Worm (Caenorhabditis elegans) whole organism, late embryonic: ENCODE data around the gene H40L08.1.

Experiments
- C08G9.2 ChIP-seq: sonication (generic microtip); optimal IDR thresholded peaks from 2 replicates; lab custom pipeline; 2016; ENCODE audit warnings: mild to moderate bottlenecking, missing genetic modification characterization, moderate library complexity, missing compliant biosample characterization
- C38D4.7 ChIP-seq: fragments of 200-800 bp; sonication (Bioruptor generic); optimal IDR thresholded peaks from 2 replicates; lab custom pipeline; 2018; ENCODE audit warnings: mild to moderate bottlenecking, missing genetic modification characterization, moderate library complexity, missing compliant biosample characterization
- T23F11.4 ChIP-seq: fragments of 200-800 bp; sonication (Bioruptor generic); optimal IDR thresholded peaks from 2 replicates; lab custom pipeline; 2018; ENCODE audit warnings: mild to moderate bottlenecking, missing genetic modification characterization, missing compliant biosample characterization
- Y22D7AL.16 ChIP-seq: sonication (generic microtip); optimal IDR thresholded peaks from 2 replicates; lab custom pipeline; 2016; ENCODE audit warnings: missing genetic modification characterization, missing compliant biosample characterization
- ahr-1 ChIP-seq: sonication (generic microtip); optimal IDR thresholded peaks from 2 replicates; lab custom pipeline; 2016; ENCODE audit warnings: missing genetic modification characterization, missing compliant biosample characterization
- ama-1 ChIP-seq: fragments of 150-350 bp; optimal IDR thresholded peaks from 2 replicates; lab custom pipeline; 2014
- ceh-18 ChIP-seq: sonication (generic microtip); optimal IDR thresholded peaks from 2 replicates; lab custom pipeline; 2016; ENCODE audit warnings: missing genetic modification characterization, missing compliant biosample characterization
- ceh-31 ChIP-seq: sonication (generic microtip); optimal IDR thresholded peaks from 2 replicates; lab custom pipeline; 2016; ENCODE audit warnings: missing genetic modification characterization, missing compliant biosample characterization
- ceh-34 ChIP-seq: sonication (generic microtip); optimal IDR thresholded peaks from 2 replicates; lab custom pipeline; 2016; ENCODE audit warnings: mild to moderate bottlenecking, missing genetic modification characterization, missing compliant biosample characterization
- ceh-45 ChIP-seq: fragments of 200-800 bp; sonication (Bioruptor generic); IDR thresholded peaks from 2 replicates; pipeline ENCODE4 v1.3.6; 2022; ENCODE audit warnings: missing genetic modification reagents, missing genetic modification characterization, missing compliant biosample characterization
- dve-1 ChIP-seq: sonication (generic microtip); optimal IDR thresholded peaks from 2 replicates; lab custom pipeline; 2017; ENCODE audit warnings: antibody characterized with exemption, mild to moderate bottlenecking, missing genetic modification characterization, missing compliant biosample characterization
- elt-2 ChIP-seq: sonication (generic microtip); optimal IDR thresholded peaks from 2 replicates; lab custom pipeline; 2016; ENCODE audit warnings: missing genetic modification reagents, missing genetic modification characterization, missing compliant biosample characterization
- elt-4 ChIP-seq: sonication (generic microtip); optimal IDR thresholded peaks from 2 replicates; lab custom pipeline; 2016; ENCODE audit warnings: missing genetic modification characterization, missing compliant biosample characterization
- eyg-1 ChIP-seq: sonication (generic microtip); optimal IDR thresholded peaks from 2 replicates; lab custom pipeline; 2016; ENCODE audit warnings: missing genotype, missing genetic modification characterization, missing compliant biosample characterization
- fax-1 ChIP-seq: sonication (generic microtip); optimal IDR thresholded peaks from 2 replicates; lab custom pipeline; 2016; ENCODE audit warnings: missing genotype, missing genetic modification characterization, missing compliant biosample characterization
- fkh-6 ChIP-seq: sonication (generic microtip); optimal IDR thresholded peaks from 2 replicates; lab custom pipeline; 2016; ENCODE audit warnings: missing genetic modification characterization, missing compliant biosample characterization
- hlh-15 ChIP-seq: sonication (generic microtip); optimal IDR thresholded peaks from 2 replicates; lab custom pipeline; 2016; ENCODE audit warnings: missing genetic modification characterization, missing compliant biosample characterization
- hlh-30 ChIP-seq: sonication (generic microtip); optimal IDR thresholded peaks from 2 replicates; lab custom pipeline; 2017; ENCODE audit warnings: antibody characterized with exemption, missing genetic modification characterization, missing compliant biosample characterization; ENCODE audit not compliant: insufficient read depth
- hlh-6 ChIP-seq: sonication (generic microtip); optimal IDR thresholded peaks from 2 replicates; lab custom pipeline; 2016; ENCODE audit warnings: missing genotype, missing genetic modification characterization, missing compliant biosample characterization
- hlh-8 ChIP-seq: sonication (generic microtip); optimal IDR thresholded peaks from 2 replicates; lab custom pipeline; 2016; ENCODE audit warnings: missing genotype, missing genetic modification characterization, missing compliant biosample characterization
- lim-6 ChIP-seq: sonication (generic microtip); optimal IDR thresholded peaks from 2 replicates; lab custom pipeline; 2016; ENCODE audit warnings: missing genetic modification characterization, missing compliant biosample characterization
- lin-11 ChIP-seq: fragments of 200-800 bp; sonication (Bioruptor generic); optimal IDR thresholded peaks from 2 replicates; lab custom pipeline; 2018; ENCODE audit warnings: mild to moderate bottlenecking, missing genetic modification characterization, missing compliant biosample characterization
- mec-3 ChIP-seq: sonication (generic microtip); optimal IDR thresholded peaks from 2 replicates; lab custom pipeline; 2016; ENCODE audit warnings: borderline replicate concordance, missing genetic modification characterization, missing compliant biosample characterization
- nhr-11 ChIP-seq: fragments of 150-350 bp; optimal IDR thresholded peaks from 2 replicates; lab custom pipeline; 2014; ENCODE audit warnings: missing biosample characterization, missing genetic modification characterization
- nhr-232 ChIP-seq: sonication (generic microtip); optimal IDR thresholded peaks from 2 replicates; lab custom pipeline; 2016; ENCODE audit warnings: missing genetic modification characterization, missing compliant biosample characterization
- pag-3 ChIP-seq: sonication (generic microtip); optimal IDR thresholded peaks from 2 replicates; lab custom pipeline; 2016; ENCODE audit warnings: missing compliant biosample characterization, missing genetic modification characterization, borderline replicate concordance
- pqm-1 ChIP-seq: sonication (generic microtip); optimal IDR thresholded peaks from 2 replicates; lab custom pipeline; 2016; ENCODE audit warnings: missing genetic modification characterization, missing compliant biosample characterization
- ref-2 ChIP-seq: sonication (generic microtip); optimal IDR thresholded peaks from 2 replicates; lab custom pipeline; 2016; ENCODE audit warnings: missing genetic modification characterization, missing compliant biosample characterization
- rnt-1 ChIP-seq: sonication (generic microtip); optimal IDR thresholded peaks from 2 replicates; lab custom pipeline; 2016; ENCODE audit warnings: missing genetic modification characterization, missing compliant biosample characterization
- sox-2 ChIP-seq: fragments of 200-800 bp; sonication (Bioruptor generic); IDR thresholded peaks from 2 replicates; pipeline ENCODE4 v1.3.6; 2022; ENCODE audit warnings: missing genetic modification reagents, missing genetic modification characterization, missing compliant biosample characterization
- sox-4 ChIP-seq: sonication (generic microtip); optimal IDR thresholded peaks from 2 replicates; lab custom pipeline; 2017; ENCODE audit warnings: mild to moderate bottlenecking, missing genetic modification characterization, inconsistent platforms, missing compliant biosample characterization
- syd-9 ChIP-seq: sonication (generic microtip); optimal IDR thresholded peaks from 2 replicates; lab custom pipeline; 2016; ENCODE audit warnings: mild to moderate bottlenecking, missing genetic modification characterization, moderate library complexity, missing compliant biosample characterization
- tbx-2 ChIP-seq: sonication (generic microtip); optimal IDR thresholded peaks from 2 replicates; lab custom pipeline; 2016; ENCODE audit warnings: missing genetic modification characterization, missing compliant biosample characterization
- tbx-7 ChIP-seq: sonication (generic microtip); optimal IDR thresholded peaks from 2 replicates; lab custom pipeline; 2016; ENCODE audit warnings: missing genotype, missing genetic modification characterization, missing compliant biosample characterization
- unc-42 ChIP-seq: sonication (generic microtip); optimal IDR thresholded peaks from 2 replicates; lab custom pipeline; 2016; ENCODE audit warnings: missing genotype, missing genetic modification characterization, missing compliant biosample characterization
- unc-55 ChIP-seq: sonication (generic microtip); optimal IDR thresholded peaks from 2 replicates; lab custom pipeline; 2017; ENCODE audit warnings: missing biosample characterization, missing genetic modification reagents, missing genetic modification characterization

H40L08.1 gene

ce11 chrX:15079406-15079805 is 4.5 kb downstream of the H40L08.1 start:
- peak; percentile 33 for TF ChIP-seq ref-2 (tag; lab: Kevin White, UChicago)
- TF ChIP-seq elt-4: no peak

DNA sequence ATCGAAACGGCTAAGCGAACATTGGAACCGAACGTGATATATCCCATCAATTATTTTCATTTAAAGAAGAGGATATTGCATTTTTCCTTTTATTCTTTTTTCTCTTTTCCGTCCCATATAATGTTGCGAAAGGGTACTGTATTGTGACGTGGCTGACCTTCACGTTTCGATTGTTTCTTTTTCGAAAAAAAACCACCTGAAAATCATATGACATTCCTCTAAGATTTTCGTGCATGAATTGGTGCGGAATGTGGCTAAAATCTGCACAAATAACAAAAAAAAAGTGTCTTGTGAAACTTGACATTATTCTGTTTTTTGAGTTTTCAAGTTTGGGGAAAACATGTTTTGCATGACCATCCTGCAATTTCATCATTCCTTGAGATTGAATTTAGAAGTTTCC is 5.6 kb downstream of the H40L08.1 start:
- TF ChIP-seq unc-42 (no peak), mec-3 (tag; lab: Kevin White, UChicago) (no peak), nhr-11 (tag; lab: Kevin White, UChicago) (no peak), lin-11 (tag; lab: Kevin White, UChicago) (no peak), Y22D7AL.16 (no peak), nhr-232 (tag; lab: Kevin White, UChicago) (no peak), ama-1 (lab: Kevin White, UChicago) (no peak), fax-1 (tag; lab: Kevin White, UChicago) (no peak), rnt-1 (tag; lab: Kevin White, UChicago) (no peak), dve-1 (tag; lab: Kevin White, UChicago) (no peak), pag-3 (no peak), ceh-18 (tag; lab: Kevin White, UChicago) (no peak), pqm-1 (tag; lab: Kevin White, UChicago) (no peak), sox-4 (no peak)

- TF ChIP-seq elt-2: peak; percentile 3
- no peak for TF ChIP-seq sox-2 (GFP tag; lab: Robert Waterston, UW)
Measured at ce11 chrX:15077597-15078261, 6.2 kb downstream of the H40L08.1 start, which contains the start of the genes H40L08.8, H40L08.2 and H40L08.7. H40L08.8 (minus strand) TSS chrX:15077633. H40L08.2 (minus strand) TSS chrX:15077744. H40L08.7 (minus strand) TSS chrX:15077744.

DNA sequence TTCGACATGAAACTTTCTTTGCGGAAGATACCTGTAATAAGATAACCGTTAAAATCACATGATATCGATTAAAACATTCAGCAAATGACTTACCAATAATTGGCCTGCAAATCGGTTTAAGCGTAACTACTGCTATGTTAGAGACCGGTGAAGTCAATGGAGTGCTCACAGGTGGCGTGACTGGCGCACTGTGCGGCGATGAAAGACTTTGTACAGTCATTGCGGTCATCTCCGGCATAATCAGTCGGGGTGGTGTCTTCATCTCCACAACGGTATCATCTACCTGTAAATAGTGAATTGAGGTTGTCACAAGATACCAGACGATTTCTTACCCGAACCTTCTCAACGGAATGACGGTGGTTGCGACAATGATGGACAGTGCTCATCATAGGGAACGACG is 7.0 kb downstream of the H40L08.1 start:
- no peak for TF ChIP-seq ref-2 (tag; lab: Kevin White, UChicago)
- no peak for TF ChIP-seq hlh-15 (tag; lab: Kevin White, UChicago)
- TF ChIP-seq tbx-2 (tag; lab: Kevin White, UChicago): no peak
- no peak for TF ChIP-seq fkh-6
- no peak for TF ChIP-seq tbx-7 (tag; lab: Kevin White, UChicago)
- TF ChIP-seq ama-1 (lab: Kevin White, UChicago): no peak
- TF ChIP-seq pag-3: no peak
- TF ChIP-seq hlh-6 (tag; lab: Kevin White, UChicago): no peak
- TF ChIP-seq C38D4.7 (GFP tag; lab: Kevin White, UChicago): no peak
- no peak for TF ChIP-seq ceh-31 (tag; lab: Kevin White, UChicago)
- TF ChIP-seq lim-6 (tag; lab: Kevin White, UChicago): no peak
- no peak for TF ChIP-seq unc-55
- no peak for TF ChIP-seq nhr-11 (tag; lab: Kevin White, UChicago)
- no peak for TF ChIP-seq elt-4

ce11 chrX:15076042-15076565 is 7.8 kb downstream of the H40L08.1 start, which contains the start of the genes H40L08.3 and H40L08.9:
H40L08.3 (minus strand) TSS chrX:15076092.
H40L08.9 (minus strand) TSS chrX:15076480.
- TF ChIP-seq C38D4.7 (GFP tag; lab: Kevin White, UChicago) (no peak), fkh-6 (no peak), Y22D7AL.16 (no peak), ceh-34 (tag; lab: Kevin White, UChicago) (no peak), T23F11.4 (GFP tag; lab: Kevin White, UChicago) (no peak), hlh-15 (tag; lab: Kevin White, UChicago) (no peak), tbx-7 (tag; lab: Kevin White, UChicago) (no peak), eyg-1 (tag; lab: Kevin White, UChicago) (no peak), ahr-1 (tag; lab: Kevin White, UChicago) (no peak), pqm-1 (tag; lab: Kevin White, UChicago) (no peak), sox-4 (no peak), hlh-8 (tag; lab: Kevin White, UChicago) (no peak), syd-9 (tag; lab: Kevin White, UChicago) (no peak), unc-55 (no peak), hlh-30 (tag; lab: Kevin White, UChicago) (no peak), C08G9.2 (tag; lab: Kevin White, UChicago) (no peak), ceh-45 (no peak), lin-11 (tag; lab: Kevin White, UChicago) (no peak)
